Worm (Caenorhabditis elegans) whole organism, young adult: ENCODE data around the gene fbxa-19.

Source experiments
- F57C9.4 ChIP-seq: sonication (generic microtip); optimal IDR thresholded peaks from 2 replicates; lab custom pipeline; 2017; ENCODE audit warnings: mild to moderate bottlenecking, missing genetic modification characterization, missing compliant biosample characterization
- dpff-1 ChIP-seq: sonication (generic microtip); optimal IDR thresholded peaks from 2 replicates; lab custom pipeline; 2017; ENCODE audit warnings: mild to moderate bottlenecking, missing genetic modification characterization, missing compliant biosample characterization
- efl-1 ChIP-seq: fragments of 150-350 bp; optimal IDR thresholded peaks from 2 replicates; lab custom pipeline; 2014; ENCODE audit warnings: missing biosample characterization, missing genetic modification reagents, missing genetic modification characterization
- sea-2 ChIP-seq: fragments of 200-800 bp; sonication (Bioruptor generic); IDR thresholded peaks from 2 replicates; pipeline ENCODE4 v1.3.6; 2022; ENCODE audit warnings: missing genetic modification characterization, missing compliant biosample characterization

DNA sequence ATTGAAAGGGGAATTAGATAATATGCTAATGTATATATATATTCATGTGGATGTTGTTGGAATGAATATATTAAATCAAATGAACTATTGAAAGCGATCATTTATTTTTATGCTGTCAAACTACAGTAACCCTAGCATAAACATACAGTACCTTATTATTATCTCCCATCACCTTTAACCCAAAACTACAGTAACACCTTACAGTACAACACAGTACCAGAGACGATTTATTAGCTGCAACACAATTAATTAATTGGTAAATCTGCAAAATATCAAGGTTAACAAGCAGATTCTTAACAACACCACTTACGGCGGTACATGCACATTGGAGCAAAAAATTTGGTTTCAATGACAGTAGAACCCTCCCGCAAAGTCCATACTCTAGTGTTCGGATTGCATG is 40.1 kb downstream of the fbxa-19 start, which contains the start of gene Y82E9BL.1:
- TF ChIP-seq sea-2 (GFP tag; lab: Robert Waterston, UW) (no peak), dpff-1 (tag; lab: Kevin White, UChicago) (no peak), F57C9.4 (tag; lab: Kevin White, UChicago) (no peak), efl-1 (GFP tag; lab: Kevin White, UChicago) (no peak)
